1 worm cellular context compared by ENCODE assay signal in the genomic region with DNA sequence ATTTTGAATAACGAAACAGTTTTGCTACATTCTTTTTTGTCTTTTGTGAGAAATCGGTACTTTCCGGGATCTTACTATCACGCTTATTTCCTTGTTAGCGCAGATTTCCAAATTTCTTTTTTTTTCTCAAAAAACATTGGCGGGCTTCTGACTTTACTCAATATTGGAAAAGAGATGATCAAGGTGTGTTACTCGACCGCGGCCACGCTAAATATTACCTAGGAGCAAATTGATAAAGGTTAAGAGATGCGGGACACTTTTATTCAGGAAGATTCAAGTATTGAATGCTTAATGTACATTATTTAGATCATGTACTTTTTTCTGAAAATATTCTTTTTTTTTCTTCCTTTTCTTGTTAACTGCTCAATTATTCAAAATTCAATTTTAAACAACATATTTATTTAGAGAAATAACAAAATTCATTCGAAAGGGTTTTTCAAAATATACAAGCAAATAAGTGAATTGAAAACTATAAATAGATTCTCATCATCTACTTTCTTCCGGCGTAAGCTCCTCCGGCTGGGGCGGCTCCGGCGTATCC.
TF ChIP-seq lines count a peak whose summit lies in the region.

No protein-coding gene starts in this region.

TF ChIP-seq in whole organism, L4 larva, 104 proteins besides CTCF, POLR2A, EP300 and RAD21 (continued from another document):
- TF ChIP-seq php-3 (GFP tag; IDR thresholded peaks at IDR 0.05; lab: Robert Waterston, UW) (no peak), snpc-1.2 (GFP tag; IDR thresholded peaks at IDR 0.05; lab: Robert Waterston, UW) (peak; percentile 12; the same call in 1 of the 2 replicates), F10B5.3 (tag; optimal IDR thresholded peaks at IDR 0.05; lab: Kevin White, UChicago) (no peak), ZK337.2 (GFP tag; IDR thresholded peaks at IDR 0.05; lab: Robert Waterston, UW) (no peak), F26F4.8 (GFP tag; conservative IDR thresholded peaks at IDR 0.05; lab: Robert Waterston, UW) (no peak), spr-1 (tag; optimal IDR thresholded peaks at IDR 0.05; lab: Kevin White, UChicago) (peak; percentile 28), R02D3.7 (tag; optimal IDR thresholded peaks at IDR 0.05; lab: Kevin White, UChicago) (no peak), mxl-3 (GFP tag; optimal IDR thresholded peaks at IDR 0.05; lab: Kevin White, UChicago) (no peak), ama-1 (optimal IDR thresholded peaks at IDR 0.05; lab: Kevin White, UChicago) (peak; percentile 91)
